Worm (Caenorhabditis elegans): Measurements from ENCODE around the gene cul-1.
A peak's percentile ranks its signal among the peaks of the same experiment; 100 is the strongest.

cul-1 gene

DNA sequence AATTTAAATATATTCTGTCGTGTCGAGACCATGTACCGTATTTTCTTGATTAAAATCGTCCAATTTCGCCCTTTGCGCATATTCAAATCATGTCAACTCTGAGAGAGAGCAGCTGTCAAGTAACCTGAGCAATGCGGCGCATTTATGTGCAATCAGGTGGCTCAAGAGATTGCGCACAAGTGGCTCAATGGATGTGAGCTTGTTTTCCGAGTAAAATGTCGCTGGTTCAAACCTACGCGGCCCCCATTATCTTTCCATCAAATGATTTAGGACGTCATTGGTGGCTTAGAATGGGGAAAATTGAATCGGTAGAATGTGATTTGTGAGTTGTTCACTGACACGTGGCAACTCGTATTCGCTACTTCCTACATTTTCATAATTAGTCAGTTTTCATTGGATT, 38.9 kb upstream of the cul-1 start:
- TF ChIP-seq xbp-1 (tag; optimal IDR thresholded peaks at IDR 0.05) (no peak), zag-1 (tag; optimal IDR thresholded peaks at IDR 0.05) (no peak), tbx-2 (tag; optimal IDR thresholded peaks at IDR 0.05) (peak; percentile 3), lin-35 (GFP tag; optimal IDR thresholded peaks at IDR 0.05) (peak in 1 of 2 experiments; percentile 2), mab-9 (GFP tag; IDR thresholded peaks at IDR 0.05) (no peak), sox-4 (tag; optimal IDR thresholded peaks at IDR 0.05) (peak; percentile 11), lin-13 (GFP tag; optimal IDR thresholded peaks at IDR 0.05) (peak; percentile 2), ama-1 (optimal IDR thresholded peaks at IDR 0.05) (no peak), hlh-4 (tag; optimal IDR thresholded peaks at IDR 0.05) (no peak), snpc-4 (tag; optimal IDR thresholded peaks at IDR 0.05) (no peak), C34B4.2 (tag; optimal IDR thresholded peaks at IDR 0.05) (no peak), lin-39 (tag; optimal IDR thresholded peaks at IDR 0.05) (no peak), ztf-4 (tag; optimal IDR thresholded peaks at IDR 0.05) (no peak), pqm-1 (tag; optimal IDR thresholded peaks at IDR 0.05) (no peak), elt-3 (tag; optimal IDR thresholded peaks at IDR 0.05) (no peak), hpl-2 (GFP tag; optimal IDR thresholded peaks at IDR 0.05) (no peak), ztf-11 (tag; optimal IDR thresholded peaks at IDR 0.05) (no peak), grh-1 (GFP tag; IDR thresholded peaks at IDR 0.05) (no peak), tlp-1 (tag; optimal IDR thresholded peaks at IDR 0.05) (no peak), C04F5.9 (tag; optimal IDR thresholded peaks at IDR 0.05) (no peak), egl-13 (tag; optimal IDR thresholded peaks at IDR 0.05) (no peak), nhr-20 (tag; optimal IDR thresholded peaks at IDR 0.05) (peak; percentile 22), fos-1 (tag; optimal IDR thresholded peaks at IDR 0.05) (no peak), nhr-76 (tag; optimal IDR thresholded peaks at IDR 0.05) (no peak), vab-15 (tag; optimal IDR thresholded peaks at IDR 0.05) (no peak), ceh-90 (tag; optimal IDR thresholded peaks at IDR 0.05) (no peak), mep-1 (tag; optimal IDR thresholded peaks at IDR 0.05) (no peak), ces-1 (GFP tag; optimal IDR thresholded peaks at IDR 0.05) (no peak), nhr-19 (GFP tag; conservative IDR thresholded peaks at IDR 0.05) (peak; percentile 44), unc-130 (tag; optimal IDR thresholded peaks at IDR 0.05) (no peak), F16B12.6 (tag; optimal IDR thresholded peaks at IDR 0.05) (peak; percentile 17), nhr-84 (tag; optimal IDR thresholded peaks at IDR 0.05) (no peak), aly-2 (tag; optimal IDR thresholded peaks at IDR 0.05) (no peak), jun-1 (tag; optimal IDR thresholded peaks at IDR 0.05) (no peak), mef-2 (tag; optimal IDR thresholded peaks at IDR 0.05) (no peak), sptf-1 (tag; optimal IDR thresholded peaks at IDR 0.05) (no peak), skn-1 (tag; optimal IDR thresholded peaks at IDR 0.05) (no peak), Y116A8C.19 (tag; optimal IDR thresholded peaks at IDR 0.05; ENCODE audit: borderline replicate concordance) (no peak), lsy-2 (tag; optimal IDR thresholded peaks at IDR 0.05) (peak; percentile 7 to 55), nhr-11 (tag; optimal IDR thresholded peaks at IDR 0.05) (no peak), pax-3 (tag; optimal IDR thresholded peaks at IDR 0.05) (peak; percentile 39), ceh-8 (GFP tag; optimal IDR thresholded peaks at IDR 0.05) (no peak), elt-2 (tag; optimal IDR thresholded peaks at IDR 0.05) (no peak), nhr-71 (tag; optimal IDR thresholded peaks at IDR 0.05) (peak; percentile 64), zip-4 (GFP tag; optimal IDR thresholded peaks at IDR 0.05) (no peak), swsn-7 (tag; optimal IDR thresholded peaks at IDR 0.05) (peak; percentile 55), aha-1 (tag; optimal IDR thresholded peaks at IDR 0.05) (no peak), egl-27 (tag; optimal IDR thresholded peaks at IDR 0.05) (no peak), alr-1 (tag; optimal IDR thresholded peaks at IDR 0.05; ENCODE audit: borderline replicate concordance) (no peak), ceh-88 (GFP tag; IDR thresholded peaks at IDR 0.05) (no peak), pag-3 (tag; optimal IDR thresholded peaks at IDR 0.05; ENCODE audit: borderline replicate concordance, insufficient read depth) (no peak), nhr-47 (tag; optimal IDR thresholded peaks at IDR 0.05) (peak; percentile 70), nhr-237 (tag; optimal IDR thresholded peaks at IDR 0.05) (no peak), irx-1 (tag; optimal IDR thresholded peaks at IDR 0.05) (peak; percentile 15), nhr-77 (tag; optimal IDR thresholded peaks at IDR 0.05) (no peak)
